Worm (Caenorhabditis elegans): Measurements from ENCODE around the gene K02H11.9.

DNA sequence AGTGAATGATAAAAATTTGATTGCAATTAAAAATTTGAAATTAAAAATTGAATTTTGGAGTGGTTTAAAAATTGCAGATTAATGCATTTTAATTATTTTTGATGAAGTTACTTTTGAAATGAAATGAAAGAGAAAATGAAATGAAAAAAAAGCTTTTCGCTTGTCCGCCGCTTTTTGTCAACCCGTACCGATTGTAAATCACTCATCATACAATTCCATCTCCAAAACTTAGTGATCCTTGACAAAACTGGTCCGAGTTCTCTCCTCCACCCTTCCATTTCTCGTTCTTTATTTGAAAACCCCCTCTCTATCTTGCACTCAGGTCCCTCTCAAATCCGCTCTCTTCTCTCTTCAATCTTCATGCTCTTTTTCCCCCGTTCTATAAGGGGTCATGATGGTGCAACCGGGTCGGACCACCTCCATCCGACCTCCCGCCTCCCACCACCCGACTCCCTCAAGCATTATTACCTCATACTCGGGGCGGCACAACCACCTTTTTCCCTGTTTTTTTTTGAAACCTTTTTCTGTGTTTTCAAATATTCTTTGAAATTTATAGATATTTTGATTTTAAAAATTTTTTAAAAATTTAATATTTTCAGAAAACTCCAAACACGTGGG lies 40.3 kb upstream of the K02H11.9 start:
- TF ChIP-seq elt-3 (tag; optimal IDR thresholded peaks at IDR 0.05) (no peak), snpc-4 (tag; optimal IDR thresholded peaks at IDR 0.05) (no peak), ztf-11 (tag; optimal IDR thresholded peaks at IDR 0.05) (no peak), unc-39 (tag; optimal IDR thresholded peaks at IDR 0.05) (no peak), lsy-2 (tag; optimal IDR thresholded peaks at IDR 0.05) (no peak), unc-62 (GFP tag; optimal IDR thresholded peaks at IDR 0.05) (no peak), bed-3 (GFP tag; optimal IDR thresholded peaks at IDR 0.05) (no peak), ham-2 (GFP tag; optimal IDR thresholded peaks at IDR 0.05) (no peak), nhr-12 (tag; optimal IDR thresholded peaks at IDR 0.05) (no peak), sem-2 (GFP tag; optimal IDR thresholded peaks at IDR 0.05) (no peak)

Measured in whole organism, mixed stage, embryonic.